Fruit fly (Drosophila melanogaster): ENCODE measurements around the gene Pka-R1.
A peak's percentile ranks its signal among the peaks of the same experiment; 100 is the strongest.

The Pka-R1 gene

DNA sequence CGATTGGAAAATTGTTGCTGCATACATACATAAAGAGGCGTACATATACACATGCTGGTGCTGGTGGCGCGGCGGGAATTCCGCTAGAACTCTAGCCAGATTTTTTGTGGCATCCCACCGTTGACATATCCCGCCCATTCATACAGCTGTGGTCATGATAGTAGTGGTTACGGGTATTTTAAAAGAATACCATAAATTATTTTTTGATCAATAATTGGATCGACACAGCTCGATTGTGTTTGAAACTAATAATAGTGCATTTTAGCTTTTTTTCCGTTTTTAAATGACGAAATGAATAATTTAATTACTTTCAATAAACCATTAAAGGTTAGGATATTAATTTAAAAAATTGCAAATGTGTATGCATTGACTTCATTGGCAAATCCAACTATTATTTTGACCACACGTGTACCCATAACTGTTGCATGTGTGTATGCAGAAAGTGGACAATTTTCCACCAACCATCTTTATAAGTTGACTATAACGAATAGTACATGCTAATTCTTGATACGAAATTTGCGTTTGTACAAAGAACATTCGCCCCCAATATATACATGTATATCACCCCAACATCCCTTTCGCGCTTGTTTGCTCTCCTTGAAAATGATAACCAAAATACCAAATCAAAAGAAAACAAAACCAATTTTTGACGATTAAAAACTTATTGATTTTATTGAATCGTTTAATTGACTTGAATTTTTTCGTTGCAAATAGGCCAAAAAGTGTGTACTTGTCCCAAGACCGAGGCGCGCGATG, 43.8 kb upstream of the Pka-R1 start (continued):
- TF ChIP-seq repo (GFP tag; optimal IDR thresholded peaks at IDR 0.05) (peak; percentile 68), CG11085 (GFP tag; IDR thresholded peaks at IDR 0.05) (peak; percentile 64; the same call in 1 of the 2 replicates), CG10979 (tag; optimal IDR thresholded peaks at IDR 0.05) (peak; percentile 82), h (optimal IDR thresholded peaks at IDR 0.05) (no peak), Dfd (GFP tag; optimal IDR thresholded peaks at IDR 0.05) (no peak), CG43689 (GFP tag; IDR thresholded peaks at IDR 0.05) (no peak), Mrtf (GFP tag; IDR thresholded peaks at IDR 0.05) (peak; percentile 57; the same call in 1 of the 3 replicates), CG10565 (GFP tag; optimal IDR thresholded peaks at IDR 0.05) (no peak), Sry-β (GFP tag; optimal IDR thresholded peaks at IDR 0.05) (peak; percentile 97), Nf-YC (tag; optimal IDR thresholded peaks at IDR 0.05) (no peak), HLH54F (GFP tag; optimal IDR thresholded peaks at IDR 0.05) (peak; percentile 51), tin (GFP tag; optimal IDR thresholded peaks at IDR 0.05) (peak; percentile 71), CG15514 (GFP tag; optimal IDR thresholded peaks at IDR 0.05) (peak; percentile 72), cas (GFP tag; IDR thresholded peaks at IDR 0.05) (0 out of 2 replicates have a peak, but pooled peaks have one; percentile 38), ems (GFP tag; optimal IDR thresholded peaks at IDR 0.05) (peak; percentile 63), CG4854 (GFP tag; optimal IDR thresholded peaks at IDR 0.05) (peak; percentile 66), ewg (GFP tag; optimal IDR thresholded peaks at IDR 0.05) (peak; percentile 60), CG15073 (GFP tag; optimal IDR thresholded peaks at IDR 0.05) (no peak), CG17361 (GFP tag; IDR thresholded peaks at IDR 0.05) (peak; percentile 68), ap (GFP tag; IDR thresholded peaks at IDR 0.05) (peak; percentile 75), CG3065 (GFP tag; optimal IDR thresholded peaks at IDR 0.05) (peak; percentile 82), B-H1 (GFP tag; IDR thresholded peaks at IDR 0.05) (peak; percentile 71), p53 (GFP tag; optimal IDR thresholded peaks at IDR 0.05) (no peak), mld (GFP tag; IDR thresholded peaks at IDR 0.05; ENCODE audit: partially characterized antibody) (no peak), Oaz (GFP tag; IDR thresholded peaks at IDR 0.05) (peak; percentile 59; the same call in 1 of the 2 replicates), CG7987 (GFP tag; optimal IDR thresholded peaks at IDR 0.05) (peak; percentile 43), nau (GFP tag; optimal IDR thresholded peaks at IDR 0.05) (no peak), tup (GFP tag; optimal IDR thresholded peaks at IDR 0.05) (peak; percentile 29), nerfin-2 (GFP tag; IDR thresholded peaks at IDR 0.05; ENCODE audit: partially characterized antibody) (no peak), lbe (GFP tag; optimal IDR thresholded peaks at IDR 0.05) (peak; percentile 49), CG6791 (GFP tag; IDR thresholded peaks at IDR 0.05; ENCODE audit: partially characterized antibody) (no peak), E2f1 (GFP tag; IDR thresholded peaks at IDR 0.05) (peak; percentile 86), pb (GFP tag; optimal IDR thresholded peaks at IDR 0.05) (peak; percentile 70), Dip3 (GFP tag; optimal IDR thresholded peaks at IDR 0.05) (peak; percentile 67), CG9215 (GFP tag; IDR thresholded peaks at IDR 0.05) (peak; percentile 59), CG6175 (GFP tag; IDR thresholded peaks at IDR 0.05) (no peak; the same call in 2 of the 3 replicates), psq (GFP tag; optimal IDR thresholded peaks at IDR 0.05) (no peak), oc (tag; optimal IDR thresholded peaks at IDR 0.05) (peak; percentile 80), cg (GFP tag; optimal IDR thresholded peaks at IDR 0.05) (peak; percentile 74), Hr39 (optimal IDR thresholded peaks at IDR 0.05) (no peak), Bdp1 (GFP tag; optimal IDR thresholded peaks at IDR 0.05) (peak; percentile 64), Max (GFP tag; optimal IDR thresholded peaks at IDR 0.05) (peak; percentile 75), CG2129 (GFP tag; IDR thresholded peaks at IDR 0.05; ENCODE audit: partially characterized antibody) (no peak), Stat92E (GFP tag; optimal IDR thresholded peaks at IDR 0.05) (no peak), CG2875 (GFP tag; optimal IDR thresholded peaks at IDR 0.05) (peak; percentile 73), CG10267 (tag; optimal IDR thresholded peaks at IDR 0.05) (peak; percentile 76), Myb (GFP tag; optimal IDR thresholded peaks at IDR 0.05) (peak; percentile 24), cwo (GFP tag; optimal IDR thresholded peaks at IDR 0.05) (peak; percentile 67), CG8089 (GFP tag; optimal IDR thresholded peaks at IDR 0.05) (peak; percentile 1)
